Worm (Caenorhabditis elegans) whole organism, L4/young adult: ENCODE measurements around the gene F49C5.12.

Source experiments
- W03F9.2 ChIP-seq: fragments of 150-350 bp; optimal IDR thresholded peaks from 2 replicates; lab custom pipeline; 2014; ENCODE audit warnings: missing biosample characterization, missing genetic modification characterization
- him-1 ChIP-seq: sonication (generic microtip); optimal IDR thresholded peaks from 2 replicates; lab custom pipeline; 2016; ENCODE audit warnings: missing genotype, missing genetic modification reagents, missing genetic modification characterization, missing compliant biosample characterization

- TF ChIP-seq W03F9.2 (tag; lab: Kevin White, UChicago) (no peak), him-1 (tag; lab: Kevin White, UChicago) (no peak)
Observed at ce11 chrII:12580952-12581351, 20.8 kb upstream of the F49C5.12 start, which contains the start of gene clec-4.
